Fruit fly (Drosophila melanogaster): ENCODE results near the gene Dus2.

Dus2 gene

DNA sequence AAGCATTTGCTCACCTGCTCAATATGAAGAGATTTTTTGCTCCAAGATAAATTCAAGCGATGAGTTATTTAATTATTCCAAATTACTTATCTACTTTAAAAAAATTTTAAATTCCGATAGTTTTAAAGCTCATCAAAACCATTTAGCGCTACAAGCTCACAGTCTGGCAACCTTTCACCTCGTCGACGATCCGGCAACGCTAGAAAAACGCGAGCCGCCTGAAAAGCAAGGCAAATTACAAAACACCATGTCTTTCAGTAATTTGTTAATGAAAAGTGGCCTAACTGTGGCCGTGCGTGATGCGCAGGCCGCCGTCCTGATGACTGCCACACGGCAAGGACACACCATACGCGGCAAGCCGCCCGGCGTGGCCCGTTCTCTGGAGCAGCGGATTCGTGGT, 11.7 kb upstream of the Dus2 start, which contains the start of gene mRpL38 (continued):
- TF ChIP-seq ato (GFP tag; IDR thresholded peaks at IDR 0.05; ENCODE audit: partially characterized antibody) (no peak), HmgZ (tag; optimal IDR thresholded peaks at IDR 0.05) (no peak), Ravus (GFP tag; IDR thresholded peaks at IDR 0.05) (no peak), CG2199 (GFP tag; IDR thresholded peaks at IDR 0.05) (no peak), grn (GFP tag; optimal IDR thresholded peaks at IDR 0.05) (no peak), nerfin-1 (tag; optimal IDR thresholded peaks at IDR 0.05) (peak; percentile 7), CG11398 (GFP tag; optimal IDR thresholded peaks at IDR 0.05) (no peak), CG31441 (GFP tag; IDR thresholded peaks at IDR 0.05) (no peak), Ets97D (GFP tag; optimal IDR thresholded peaks at IDR 0.05) (peak; percentile 18), Fer2 (tag; optimal IDR thresholded peaks at IDR 0.05) (no peak), CG14710 (tag; optimal IDR thresholded peaks at IDR 0.05) (peak; percentile 0), CG12071 (GFP tag; optimal IDR thresholded peaks at IDR 0.05) (no peak), chinmo (GFP tag; IDR thresholded peaks at IDR 0.05; ENCODE audit: partially characterized antibody) (0 out of 4 replicates have a peak, but pooled peaks have one; percentile 9), Pdp1 (GFP tag; optimal IDR thresholded peaks at IDR 0.05) (peak in 1 of 2 experiments; percentile 69), CoRest (tag; optimal IDR thresholded peaks at IDR 0.05) (no peak), Opbp (GFP tag; IDR thresholded peaks at IDR 0.05; ENCODE audit: partially characterized antibody) (peak; percentile 30; the same call in 1 of the 3 replicates), CG8388 (GFP tag; optimal IDR thresholded peaks at IDR 0.05) (no peak), Scr (GFP tag; IDR thresholded peaks at IDR 0.05; ENCODE audit: partially characterized antibody) (peak; percentile 17), tap (tag; optimal IDR thresholded peaks at IDR 0.05) (no peak), zf30C (GFP tag; optimal IDR thresholded peaks at IDR 0.05) (no peak), CG9797 (GFP tag; optimal IDR thresholded peaks at IDR 0.05) (no peak), Dbx (GFP tag; IDR thresholded peaks at IDR 0.05) (no peak), Dp (GFP tag; optimal IDR thresholded peaks at IDR 0.05) (peak; percentile 88), Ptx1 (GFP tag; IDR thresholded peaks at IDR 0.05) (no peak), sens (GFP tag) (no peak), CG2116 (GFP tag; optimal IDR thresholded peaks at IDR 0.05) (peak; percentile 10), CG10654 (GFP tag; optimal IDR thresholded peaks at IDR 0.05) (no peak), CG42726 (GFP tag; IDR thresholded peaks at IDR 0.05; ENCODE audit: partially characterized antibody) (0 out of 2 replicates have a peak, but pooled peaks have one; percentile 26), Asciz (GFP tag; optimal IDR thresholded peaks at IDR 0.05) (no peak), Jarid2 (GFP tag; optimal IDR thresholded peaks at IDR 0.05) (no peak), CG9609 (GFP tag; optimal IDR thresholded peaks at IDR 0.05) (no peak), Mad (GFP tag; optimal IDR thresholded peaks at IDR 0.05) (no peak), wdn (GFP tag; IDR thresholded peaks at IDR 0.05) (no peak), CG43689 (GFP tag; IDR thresholded peaks at IDR 0.05) (no peak), dpn (GFP tag; optimal IDR thresholded peaks at IDR 0.05) (no peak), run (tag; optimal IDR thresholded peaks at IDR 0.05) (no peak), Taf1 (GFP tag; IDR thresholded peaks at IDR 0.05) (no peak), Med (GFP tag) (peak; percentile 31), kah (GFP tag; optimal IDR thresholded peaks at IDR 0.05) (no peak), Gsc (GFP tag; IDR thresholded peaks at IDR 0.05) (no peak), Dll (GFP tag; IDR thresholded peaks at IDR 0.05; ENCODE audit: partially characterized antibody) (0 out of 4 replicates have a peak, but pooled peaks have one; percentile 27), ERR (GFP tag; optimal IDR thresholded peaks at IDR 0.05) (no peak), E2f1 (GFP tag; IDR thresholded peaks at IDR 0.05) (no peak), cato (GFP tag; optimal IDR thresholded peaks at IDR 0.05; ENCODE audit: borderline replicate concordance) (no peak), wor (GFP tag; IDR thresholded peaks at IDR 0.05) (no peak), CG17359 (tag; optimal IDR thresholded peaks at IDR 0.05) (no peak), gcm (GFP tag; optimal IDR thresholded peaks at IDR 0.05) (no peak), CG4617 (GFP tag; optimal IDR thresholded peaks at IDR 0.05; ENCODE audit: borderline replicate concordance) (peak; percentile 63), Sry-δ (GFP tag; optimal IDR thresholded peaks at IDR 0.05) (peak; percentile 12), gfzf (GFP tag; optimal IDR thresholded peaks at IDR 0.05) (peak; percentile 5)

Data from whole organism, embryonic.